Fruit fly (Drosophila melanogaster): ENCODE data around the gene IFT57.

Gene IFT57

DNA sequence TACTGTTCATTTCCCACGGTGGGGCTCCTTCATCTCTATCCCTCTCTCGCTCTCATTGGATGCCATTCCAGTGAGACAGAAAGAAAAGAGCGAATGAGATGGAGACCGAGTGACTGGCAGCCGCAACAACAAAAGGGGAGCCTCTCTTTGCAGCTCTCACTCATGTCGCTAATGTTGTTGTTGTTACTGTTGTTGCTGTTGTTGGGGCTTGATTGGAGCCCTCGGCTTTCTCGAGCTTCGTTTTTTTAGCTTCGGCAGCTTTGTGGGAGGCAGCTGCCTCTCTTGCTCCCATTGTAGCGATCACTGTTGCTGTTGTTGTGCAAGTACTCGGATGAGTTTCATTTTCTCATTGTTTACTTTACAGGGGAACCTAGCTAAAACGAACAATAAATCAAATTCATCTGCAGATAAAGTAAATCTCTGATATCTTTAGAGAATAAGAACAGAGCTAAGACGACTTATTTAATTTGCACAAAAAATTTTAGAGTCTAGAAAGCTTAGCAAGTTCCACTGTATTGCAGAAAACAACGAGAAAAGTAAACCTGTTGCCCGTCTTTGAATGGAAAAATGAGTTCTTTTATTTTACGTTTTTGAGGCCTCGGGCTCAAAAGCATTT, 3.7 kb downstream of the IFT57 start (continued):
- peak; percentile 67 for TF ChIP-seq Xbp1 (GFP tag; optimal IDR thresholded peaks at IDR 0.05)
- TF ChIP-seq trem (tag; optimal IDR thresholded peaks at IDR 0.05) = peak; percentile 13
- TF ChIP-seq CG30020 (tag; optimal IDR thresholded peaks at IDR 0.05) = no peak
- no peak for TF ChIP-seq CG10321 (GFP tag; IDR thresholded peaks at IDR 0.05)
- TF ChIP-seq Sox102F (GFP tag; optimal IDR thresholded peaks at IDR 0.05) = peak; percentile 75
- TF ChIP-seq CG17186 (GFP tag; optimal IDR thresholded peaks at IDR 0.05) = no peak
- no peak for TF ChIP-seq CG11723 (GFP tag; optimal IDR thresholded peaks at IDR 0.05)
- TF ChIP-seq CG9817 (tag; optimal IDR thresholded peaks at IDR 0.05) = peak; percentile 33
- TF ChIP-seq mld (GFP tag; IDR thresholded peaks at IDR 0.05; ENCODE audit: partially characterized antibody) = no peak
- TF ChIP-seq dmrt11E (tag; optimal IDR thresholded peaks at IDR 0.05) = peak; percentile 23
- TF ChIP-seq Lpt (GFP tag; optimal IDR thresholded peaks at IDR 0.05) = no peak
- TF ChIP-seq NFAT (GFP tag; IDR thresholded peaks at IDR 0.05) = peak; percentile 42; the same call in 1 of the 2 replicates
- peak; percentile 9 for TF ChIP-seq nau (GFP tag; optimal IDR thresholded peaks at IDR 0.05)
- 0 out of 2 replicates have a peak, but pooled peaks have one; percentile 10 for TF ChIP-seq sim (GFP tag; IDR thresholded peaks at IDR 0.05)
- TF ChIP-seq Rx (GFP tag; IDR thresholded peaks at IDR 0.05) = peak; percentile 45; the same call in 1 of the 2 replicates
- TF ChIP-seq gem (tag; optimal IDR thresholded peaks at IDR 0.05) = peak; percentile 74
- no peak for TF ChIP-seq vfl (GFP tag; optimal IDR thresholded peaks at IDR 0.05)
- TF ChIP-seq TFAM (GFP tag; optimal IDR thresholded peaks at IDR 0.05) = no peak
- TF ChIP-seq danr (GFP tag; IDR thresholded peaks at IDR 0.05) = no peak
- TF ChIP-seq tup (GFP tag; optimal IDR thresholded peaks at IDR 0.05) = no peak
- TF ChIP-seq ro (GFP tag; IDR thresholded peaks at IDR 0.05) = no peak
- peak; percentile 36 for TF ChIP-seq CG7786 (GFP tag; optimal IDR thresholded peaks at IDR 0.05)
- TF ChIP-seq CG11398 (GFP tag; optimal IDR thresholded peaks at IDR 0.05) = no peak
- TF ChIP-seq abd-A (tag; optimal IDR thresholded peaks at IDR 0.05) = no peak
- no peak for TF ChIP-seq CG16815 (GFP tag; optimal IDR thresholded peaks at IDR 0.05)
- no peak for TF ChIP-seq maf-S (GFP tag; optimal IDR thresholded peaks at IDR 0.05)
- TF ChIP-seq ftz-f1 (GFP tag; optimal IDR thresholded peaks at IDR 0.05) = no peak
- no peak for TF ChIP-seq Ets97D (GFP tag; optimal IDR thresholded peaks at IDR 0.05)
- TF ChIP-seq NK7.1 (GFP tag; optimal IDR thresholded peaks at IDR 0.05) = no peak
- TF ChIP-seq inv (GFP tag; IDR thresholded peaks at IDR 0.05; ENCODE audit: partially characterized antibody) = no peak
- TF ChIP-seq CG6683 (GFP tag; optimal IDR thresholded peaks at IDR 0.05) = no peak
- TF ChIP-seq CG8944 (GFP tag; optimal IDR thresholded peaks at IDR 0.05) = peak; percentile 16
- no peak for TF ChIP-seq pan (optimal IDR thresholded peaks at IDR 0.05)
- TF ChIP-seq pan (GFP tag; optimal IDR thresholded peaks at IDR 0.05 in 1 of 2, IDR thresholded peaks at IDR 0.05 in 1 of 2) = peak in 1 of 2 experiments; percentile 58
- peak; percentile 41; the same call in 1 of the 2 replicates for TF ChIP-seq seq (GFP tag; IDR thresholded peaks at IDR 0.05)
- TF ChIP-seq D19A (tag; optimal IDR thresholded peaks at IDR 0.05) = peak; percentile 51
- TF ChIP-seq sisA (GFP tag; IDR thresholded peaks at IDR 0.05) = peak; percentile 72
- TF ChIP-seq CG12659 (GFP tag; optimal IDR thresholded peaks at IDR 0.05) = peak; percentile 24
- TF ChIP-seq lola (GFP tag; optimal IDR thresholded peaks at IDR 0.05) = peak in 1 of 3 experiments; percentile 47
- TF ChIP-seq CG4820 (GFP tag; optimal IDR thresholded peaks at IDR 0.05) = peak; percentile 19
- TF ChIP-seq ken (GFP tag; IDR thresholded peaks at IDR 0.05) = peak; percentile 60; the same call in 1 of the 3 replicates
- TF ChIP-seq Blimp-1 (GFP tag; optimal IDR thresholded peaks at IDR 0.05) = peak; percentile 70
- peak; percentile 59; the same call in 1 of the 2 replicates for TF ChIP-seq Awh (GFP tag; IDR thresholded peaks at IDR 0.05)
- peak; percentile 64 for TF ChIP-seq CG17359 (tag; optimal IDR thresholded peaks at IDR 0.05)
- no peak for TF ChIP-seq CG11085 (GFP tag; IDR thresholded peaks at IDR 0.05)
- no peak for TF ChIP-seq cg (GFP tag; optimal IDR thresholded peaks at IDR 0.05)
- TF ChIP-seq CG4617 (GFP tag; optimal IDR thresholded peaks at IDR 0.05; ENCODE audit: borderline replicate concordance) = no peak
- no peak for TF ChIP-seq CG12071 (GFP tag; optimal IDR thresholded peaks at IDR 0.05)
- TF ChIP-seq insv (GFP tag; optimal IDR thresholded peaks at IDR 0.05) = no peak
